Fruit fly (Drosophila melanogaster): ENCODE measurements around the gene CG11586.

The CG11586 gene

DNA sequence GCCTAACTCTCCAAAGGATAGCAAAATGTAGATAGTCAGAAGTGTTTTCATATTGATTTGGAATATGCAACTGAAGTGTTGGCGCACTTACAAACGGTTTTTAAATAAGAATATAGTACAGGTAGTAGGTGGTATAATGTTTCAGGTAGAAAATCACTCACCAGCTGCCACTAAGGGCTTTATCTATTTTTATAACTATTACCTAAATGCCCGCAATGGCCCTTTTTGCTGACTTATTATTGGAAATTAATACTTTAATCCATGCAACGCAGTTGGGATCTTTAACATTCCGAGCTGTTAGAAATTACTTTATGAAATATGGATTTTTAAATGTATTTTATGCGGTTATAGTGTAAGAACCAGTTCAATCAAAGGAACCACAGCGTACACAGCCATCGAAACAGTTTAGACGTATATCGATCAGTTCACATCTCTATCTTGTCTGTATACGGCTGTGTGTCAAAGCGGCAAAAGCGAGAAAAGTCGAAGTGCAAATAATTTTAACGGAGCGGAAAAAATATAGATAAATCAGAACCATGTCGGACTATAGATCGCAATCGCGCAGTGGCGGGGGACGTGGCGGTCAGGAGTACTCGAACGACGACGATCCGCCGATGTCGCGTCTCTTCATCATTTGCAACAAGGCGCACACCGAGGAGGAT is 21.3 kb upstream of the CG11586 start, which contains the start of the genes srw and CG1316 (continued):
- TF ChIP-seq CG10147 (GFP tag; optimal IDR thresholded peaks at IDR 0.05) (no peak), CG11723 (GFP tag; optimal IDR thresholded peaks at IDR 0.05) (no peak), nmo (GFP tag; optimal IDR thresholded peaks at IDR 0.05) (no peak), fd96Cb (tag; optimal IDR thresholded peaks at IDR 0.05) (no peak), zf30C (GFP tag; optimal IDR thresholded peaks at IDR 0.05) (no peak), HLH3B (GFP tag; IDR thresholded peaks at IDR 0.05) (no peak), CrebB (tag; optimal IDR thresholded peaks at IDR 0.05) (no peak), Tbp (GFP tag; optimal IDR thresholded peaks at IDR 0.05) (no peak), CG12391 (tag; optimal IDR thresholded peaks at IDR 0.05) (no peak), lbe (GFP tag; optimal IDR thresholded peaks at IDR 0.05) (no peak), repo (GFP tag; optimal IDR thresholded peaks at IDR 0.05) (no peak), gt (GFP tag; IDR thresholded peaks at IDR 0.05) (no peak), usp (GFP tag; optimal IDR thresholded peaks at IDR 0.05) (no peak), sob (GFP tag; IDR thresholded peaks at IDR 0.05) (no peak), Med (GFP tag) (peak; percentile 81), Mad (GFP tag; optimal IDR thresholded peaks at IDR 0.05) (no peak), CG2202 (tag; optimal IDR thresholded peaks at IDR 0.05) (no peak), row (GFP tag; IDR thresholded peaks at IDR 0.05) (peak; percentile 55; the same call in 1 of the 3 replicates), cwo (GFP tag; optimal IDR thresholded peaks at IDR 0.05) (no peak), odd (GFP tag; optimal IDR thresholded peaks at IDR 0.05) (no peak), CG17186 (GFP tag; optimal IDR thresholded peaks at IDR 0.05) (no peak), Xrp1 (GFP tag; IDR thresholded peaks at IDR 0.05) (no peak), CG17612 (GFP tag; IDR thresholded peaks at IDR 0.05) (no peak), nau (GFP tag; optimal IDR thresholded peaks at IDR 0.05) (no peak), CG6791 (GFP tag; IDR thresholded peaks at IDR 0.05; ENCODE audit: partially characterized antibody) (peak; percentile 8; the same call in 1 of the 3 replicates), CG3065 (GFP tag; optimal IDR thresholded peaks at IDR 0.05) (no peak), al (GFP tag; IDR thresholded peaks at IDR 0.05) (no peak), CG9727 (GFP tag; optimal IDR thresholded peaks at IDR 0.05) (no peak), disco-r (GFP tag; optimal IDR thresholded peaks at IDR 0.05) (no peak), wdn (GFP tag; IDR thresholded peaks at IDR 0.05) (no peak), CG12769 (tag; optimal IDR thresholded peaks at IDR 0.05) (no peak), CG30020 (tag; optimal IDR thresholded peaks at IDR 0.05) (peak; percentile 32), BEAF-32 (GFP tag; optimal IDR thresholded peaks at IDR 0.05) (peak; percentile 49), jing (GFP tag; optimal IDR thresholded peaks at IDR 0.05) (no peak), CG10267 (tag; optimal IDR thresholded peaks at IDR 0.05) (peak; percentile 37), sens (GFP tag) (peak; percentile 26), Ravus (GFP tag; IDR thresholded peaks at IDR 0.05) (no peak), CG15696 (tag; optimal IDR thresholded peaks at IDR 0.05) (no peak), CG3163 (GFP tag; optimal IDR thresholded peaks at IDR 0.05) (no peak), CG8944 (GFP tag; optimal IDR thresholded peaks at IDR 0.05) (no peak), fru (optimal IDR thresholded peaks at IDR 0.05) (no peak), vnd (GFP tag; IDR thresholded peaks at IDR 0.05; ENCODE audit: partially characterized antibody) (no peak), gsb (GFP tag; IDR thresholded peaks at IDR 0.05) (no peak), Hey (tag; optimal IDR thresholded peaks at IDR 0.05) (no peak), CG9215 (GFP tag; IDR thresholded peaks at IDR 0.05) (no peak), Nf-YB (GFP tag; optimal IDR thresholded peaks at IDR 0.05) (no peak), ind (GFP tag; optimal IDR thresholded peaks at IDR 0.05) (no peak), CG2129 (GFP tag; IDR thresholded peaks at IDR 0.05; ENCODE audit: partially characterized antibody) (no peak), Hr3 (GFP tag; optimal IDR thresholded peaks at IDR 0.05) (no peak), Dfd (GFP tag; optimal IDR thresholded peaks at IDR 0.05) (no peak), Sox102F (GFP tag; optimal IDR thresholded peaks at IDR 0.05) (no peak)

All from whole organism, embryonic.